Worm (Caenorhabditis elegans) whole organism, L4 larva: ENCODE data around the gene tab-1.
"Not testable (repeated sequence)": the region's sequence is repeated elsewhere in the genome, so short reads cannot be mapped to it uniquely, and the experiment has no call there.

Source experiments
- F49E8.2 ChIP-seq: sonication (generic microtip); optimal IDR thresholded peaks from 2 replicates; lab custom pipeline; 2016; ENCODE audit warnings: missing compliant biosample characterization, mild to moderate bottlenecking, missing genetic modification characterization, borderline replicate concordance
- T20F7.1 ChIP-seq: fragments of 200-800 bp; sonication (Bioruptor generic); optimal IDR thresholded peaks from 2 replicates; lab custom pipeline; 2018; ENCODE audit warnings: mild to moderate bottlenecking, missing genetic modification characterization, missing compliant biosample characterization
- Y75B8A.6 ChIP-seq: fragments of 200-800 bp; sonication (Bioruptor generic); IDR thresholded peaks from 2 replicates; pipeline ENCODE4 v1.3.6; 2022; ENCODE audit warnings: missing genetic modification reagents, missing genetic modification characterization, missing compliant biosample characterization
- ZK337.2 ChIP-seq: fragments of 200-800 bp; sonication (Bioruptor generic); IDR thresholded peaks from 2 replicates; pipeline ENCODE4 v1.3.6; 2022; ENCODE audit warnings: missing genetic modification reagents, missing genetic modification characterization, missing compliant biosample characterization
- aha-1 ChIP-seq: fragments of 150-350 bp; peaks from one replicate; lab custom pipeline; 2014; ENCODE audit warnings: missing biosample characterization, missing genetic modification characterization
- ama-1 ChIP-seq: fragments of 150-350 bp; optimal IDR thresholded peaks from 2 replicates; lab custom pipeline; 2014; ENCODE audit warnings: inconsistent platforms, mixed read lengths
- ceh-20 ChIP-seq: fragments of 200-800 bp; sonication (Bioruptor generic); IDR thresholded peaks from 2 replicates; pipeline ENCODE4 v1.3.6; 2022; ENCODE audit warnings: missing genetic modification reagents, missing genetic modification characterization, missing compliant biosample characterization
- ceh-44 ChIP-seq: fragments of 200-800 bp; sonication (Bioruptor generic); IDR thresholded peaks from 2 replicates; pipeline ENCODE4 v1.3.6; 2022; ENCODE audit warnings: missing genetic modification reagents, missing genetic modification characterization, missing compliant biosample characterization
- ces-1 ChIP-seq: fragments of 150-350 bp; sonication (generic microtip); optimal IDR thresholded peaks from 4 replicates; lab custom pipeline; 2014; ENCODE audit warnings: missing biosample characterization, missing genetic modification reagents, missing genetic modification characterization
- cey-2 ChIP-seq: sonication (generic microtip); optimal IDR thresholded peaks from 3 replicates; lab custom pipeline; 2017; ENCODE audit warnings: missing genetic modification characterization, mild to moderate bottlenecking, missing compliant biosample characterization, antibody characterized with exemption, borderline replicate concordance; ENCODE audit not compliant: insufficient read depth
- daf-12 ChIP-seq: fragments of 150-350 bp; optimal IDR thresholded peaks from 2 replicates; lab custom pipeline; 2014; ENCODE audit warnings: missing biosample characterization, missing genetic modification reagents, missing genetic modification characterization
- daf-16 ChIP-seq, 3 experiments: sonication (generic microtip); optimal IDR thresholded peaks; 2 replicates each; lab custom pipeline; 2016 to 2017; ENCODE audit warnings: missing genetic modification characterization in 3 of 3, missing genetic modification reagents in 3 of 3, mild to moderate bottlenecking in 2 of 3, missing compliant biosample characterization in 2 of 3, missing biosample characterization in 1 of 3, moderate library complexity in 1 of 3
- dmd-6 ChIP-seq: fragments of 200-800 bp; sonication (Bioruptor generic); IDR thresholded peaks from 2 replicates; pipeline ENCODE4 v1.3.6; 2022; ENCODE audit warnings: missing genetic modification reagents, missing genetic modification characterization, missing compliant biosample characterization
- dpl-1 ChIP-seq: fragments of 150-350 bp; optimal IDR thresholded peaks from 2 replicates; lab custom pipeline; 2014; ENCODE audit warnings: missing biosample characterization, missing genetic modification reagents, missing genetic modification characterization
- dve-1 ChIP-seq: sonication (generic microtip); optimal IDR thresholded peaks from 2 replicates; lab custom pipeline; 2017; ENCODE audit warnings: antibody characterized with exemption, mild to moderate bottlenecking, missing genetic modification characterization, missing compliant biosample characterization; ENCODE audit not compliant: insufficient read depth
- fkh-10 ChIP-seq: fragments of 150-350 bp; optimal IDR thresholded peaks from 2 replicates; lab custom pipeline; 2014; ENCODE audit warnings: missing biosample characterization, missing genetic modification reagents, missing genetic modification characterization
- fos-1 ChIP-seq: fragments of 150-350 bp; optimal IDR thresholded peaks from 2 replicates; lab custom pipeline; 2014; ENCODE audit warnings: missing biosample characterization, missing genetic modification characterization
- gei-8 ChIP-seq: fragments of 200-800 bp; sonication (Bioruptor generic); optimal IDR thresholded peaks from 2 replicates; lab custom pipeline; 2018; ENCODE audit warnings: mild to moderate bottlenecking, missing genetic modification characterization, missing compliant biosample characterization
- hlh-11 ChIP-seq: fragments of 200-800 bp; sonication (Bioruptor generic); optimal IDR thresholded peaks from 2 replicates; lab custom pipeline; 2018; ENCODE audit warnings: mild to moderate bottlenecking, missing genetic modification characterization, missing compliant biosample characterization
- hlh-30 ChIP-seq: sonication (generic microtip); optimal IDR thresholded peaks from 2 replicates; lab custom pipeline; 2017; ENCODE audit warnings: antibody characterized with exemption, mild to moderate bottlenecking, missing genetic modification characterization, missing compliant biosample characterization; ENCODE audit not compliant: insufficient read depth
- hmg-1.1 ChIP-seq: fragments of 200-800 bp; sonication (Bioruptor generic); IDR thresholded peaks from 2 replicates; pipeline ENCODE4 v1.3.6; 2022; ENCODE audit warnings: missing genetic modification reagents, missing genetic modification characterization, missing compliant biosample characterization
- lin-29 ChIP-seq: fragments of 200-800 bp; sonication (Bioruptor generic); IDR thresholded peaks from 2 replicates; pipeline ENCODE4 v1.3.6; 2022; ENCODE audit warnings: missing genetic modification reagents, missing genetic modification characterization, missing compliant biosample characterization
- lir-3 ChIP-seq: sonication (generic microtip); optimal IDR thresholded peaks from 2 replicates; lab custom pipeline; 2016; ENCODE audit warnings: mild to moderate bottlenecking, missing genetic modification characterization, missing compliant biosample characterization
- lsy-2 ChIP-seq, 2 experiments: fragments of 150-350 bp in 1 of 2; sonication (generic microtip) in 1 of 2; optimal IDR thresholded peaks; 2 replicates each; lab custom pipeline; 2014 to 2017; ENCODE audit warnings: missing biosample characterization in 2 of 2, missing genetic modification characterization in 2 of 2
- mdl-1 ChIP-seq, 2 experiments: fragments of 150-350 bp in 1 of 2; sonication (generic microtip) in 1 of 2; optimal IDR thresholded peaks; 2 replicates each; lab custom pipeline; 2014 to 2017; ENCODE audit warnings: missing biosample characterization in 2 of 2, missing genetic modification characterization in 2 of 2
- mdt-29 ChIP-seq: fragments of 200-800 bp; sonication (Bioruptor generic); IDR thresholded peaks from 2 replicates; pipeline ENCODE4 v1.3.6; 2022; ENCODE audit warnings: missing genetic modification reagents, missing genetic modification characterization, missing compliant biosample characterization
- mep-1 ChIP-seq: fragments of 150-350 bp; sonication (generic microtip); optimal IDR thresholded peaks from 3 replicates; lab custom pipeline; 2014; ENCODE audit warnings: missing biosample characterization, missing genetic modification characterization
- mes-2 ChIP-seq: sonication (generic microtip); optimal IDR thresholded peaks from 2 replicates; lab custom pipeline; 2016; ENCODE audit warnings: missing genotype, mild to moderate bottlenecking, missing genetic modification characterization, missing compliant biosample characterization; ENCODE audit not compliant: poor library complexity, severe bottlenecking
- mxl-3 ChIP-seq: fragments of 200-800 bp; sonication (Bioruptor generic); optimal IDR thresholded peaks from 2 replicates; lab custom pipeline; 2018; ENCODE audit warnings: mild to moderate bottlenecking, missing genetic modification characterization, missing compliant biosample characterization
- nhr-10 ChIP-seq: fragments of 150-350 bp; optimal IDR thresholded peaks from 2 replicates; lab custom pipeline; 2014; ENCODE audit warnings: missing biosample characterization, missing genetic modification characterization
- nhr-102 ChIP-seq: sonication (generic microtip); optimal IDR thresholded peaks from 2 replicates; lab custom pipeline; 2016; ENCODE audit warnings: mild to moderate bottlenecking, missing genetic modification characterization, moderate library complexity, missing compliant biosample characterization
- nhr-28 ChIP-seq: fragments of 150-350 bp; optimal IDR thresholded peaks from 2 replicates; lab custom pipeline; 2014; ENCODE audit warnings: missing biosample characterization, missing genetic modification characterization
- nhr-48 ChIP-seq: sonication (generic microtip); optimal IDR thresholded peaks from 2 replicates; lab custom pipeline; 2016; ENCODE audit warnings: mild to moderate bottlenecking, missing genetic modification characterization, missing compliant biosample characterization
- pqm-1 ChIP-seq: sonication (generic microtip); optimal IDR thresholded peaks from 2 replicates; lab custom pipeline; 2017; ENCODE audit warnings: missing biosample characterization, missing genetic modification characterization
- rbr-2 ChIP-seq: sonication (generic microtip); optimal IDR thresholded peaks from 2 replicates; lab custom pipeline; 2016; ENCODE audit warnings: missing genotype, missing genetic modification characterization, missing compliant biosample characterization
- saeg-2 ChIP-seq: fragments of 200-800 bp; sonication (Bioruptor generic); IDR thresholded peaks from 2 replicates; pipeline ENCODE4 v1.3.6; 2022; ENCODE audit warnings: missing genetic modification reagents, missing genetic modification characterization, missing compliant biosample characterization
- spr-1 ChIP-seq: sonication (generic microtip); optimal IDR thresholded peaks from 2 replicates; lab custom pipeline; 2016; ENCODE audit warnings: mild to moderate bottlenecking, missing genetic modification characterization, missing compliant biosample characterization
- unc-130 ChIP-seq: sonication (generic microtip); optimal IDR thresholded peaks from 2 replicates; lab custom pipeline; 2016; ENCODE audit warnings: missing genetic modification reagents, missing genetic modification characterization, missing compliant biosample characterization
- unc-62 ChIP-seq, 3 experiments: fragments of 150-350 bp in 1 of 3; sonication (generic microtip); optimal IDR thresholded peaks in 2 of 3; peaks in 1 of 3; 1 replicate in 1 of 3; 2 replicates in 2 of 3; lab custom pipeline; 2014 to 2017; ENCODE audit warnings: missing biosample characterization in 3 of 3, missing genetic modification characterization in 3 of 3, missing genetic modification reagents in 3 of 3, missing genotype in 1 of 3
- ztf-7 ChIP-seq: fragments of 150-350 bp; optimal IDR thresholded peaks from 2 replicates; lab custom pipeline; 2014; ENCODE audit warnings: missing biosample characterization, missing genetic modification characterization

tab-1 gene

DNA sequence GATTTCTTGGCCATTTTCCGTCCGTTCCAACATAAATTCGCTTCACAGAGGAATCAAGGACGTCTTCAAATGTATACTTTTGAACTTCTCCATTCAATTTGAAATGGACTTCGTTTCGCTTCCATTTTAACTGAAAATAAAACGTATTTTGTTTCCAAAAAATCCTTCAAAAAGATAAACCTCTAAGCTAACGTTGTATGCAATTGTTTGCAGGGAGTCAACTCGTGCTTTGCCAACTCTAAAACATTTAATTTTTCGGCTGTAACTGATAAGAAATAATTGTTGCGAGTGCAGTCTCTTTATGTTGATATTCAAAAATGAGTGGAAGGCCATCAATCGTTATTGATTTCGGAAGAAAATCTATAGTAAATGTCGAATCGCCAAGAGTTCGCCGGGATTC, 35.1 kb upstream of the tab-1 start, which contains the start of gene F41G3.18:
Gene F41G3.18 (plus strand): TSS at position 301 of the 400 bp plus-strand sequence.
- TF ChIP-seq mdt-29 (GFP tag; lab: Robert Waterston, UW) (no peak), pqm-1 (peak; percentile 42), dmd-6 (GFP tag; lab: Robert Waterston, UW) (0 out of 2 replicates have a peak, but pooled peaks have one; percentile 6)

DNA sequence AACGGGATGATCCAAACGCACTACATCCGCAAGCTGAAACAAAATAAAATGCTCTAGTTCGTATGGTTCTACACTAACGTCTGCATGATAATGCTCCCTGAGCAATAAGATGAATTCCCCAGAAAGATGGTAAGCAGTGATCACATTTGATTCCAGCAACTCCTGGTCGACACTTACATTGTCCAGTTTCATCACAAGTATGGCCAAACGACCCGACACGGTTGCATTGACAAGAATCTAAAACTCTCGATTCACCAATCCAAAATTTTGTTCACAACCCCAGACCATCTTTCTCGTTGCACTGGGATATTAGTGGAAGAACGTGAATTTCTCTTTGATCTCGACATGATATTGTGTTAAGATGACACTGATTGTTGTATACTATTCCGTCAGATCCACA, 33.1 kb upstream of the tab-1 start:
- no peak for TF ChIP-seq ama-1 (lab: Kevin White, UChicago)
- peak in 1 of 2 experiments; percentile 95 for TF ChIP-seq unc-62 (GFP tag; optimal IDR thresholded peaks at IDR 0.05 in 1 of 2; lab: Kevin White, UChicago)
- TF ChIP-seq unc-62 (tag; optimal IDR thresholded peaks at IDR 0.05; lab: Kevin White, UChicago): no peak

ce11 chrII:6772482-6772881, 30.6 kb upstream of the tab-1 start:
- peak; percentile 3 for TF ChIP-seq aha-1
- TF ChIP-seq saeg-2 (GFP tag; lab: Robert Waterston, UW): no peak
- TF ChIP-seq fkh-10: peak; percentile 55

ce11 chrII:6775076-6775475, 28.0 kb upstream of the tab-1 start, which contains the start of gene agr-1:
Gene agr-1, minus strand, starts transcription at chrII:6775176.
- not testable (repeated sequence) for TF ChIP-seq lin-29; dpl-1; fos-1 (tag; lab: Kevin White, UChicago)
- TF ChIP-seq, all 104 proteins: peak for 0; not testable (repeated sequence) for 104

ce11 chrII:6776418-6777034, 26.6 kb upstream of the tab-1 start, which contains the start of gene ssup-72:
Gene ssup-72, plus strand, starts transcription at chrII:6776598.
- TF ChIP-seq nhr-28 (tag; lab: Kevin White, UChicago) (peak; percentile 2), ZK337.2 (peak; percentile 43; the same call in 1 of the 2 replicates), ces-1 (no peak), lir-3 (no peak), cey-2 (tag; lab: Kevin White, UChicago) (no peak), mxl-3 (no peak), mep-1 (tag; lab: Kevin White, UChicago) (peak; percentile 65), F49E8.2 (tag; lab: Kevin White, UChicago) (peak; percentile 60), daf-12 (tag; lab: Kevin White, UChicago) (no peak), Y75B8A.6 (GFP tag; lab: Robert Waterston, UW) (no peak), spr-1 (peak; percentile 42), gei-8 (GFP tag; lab: Kevin White, UChicago) (no peak), daf-16 (GFP tag; optimal IDR thresholded peaks at IDR 0.05; lab: Kevin White, UChicago) (no peak), daf-16 (tag; optimal IDR thresholded peaks at IDR 0.05; lab: Kevin White, UChicago) (peak; percentile 32), dpl-1 (peak; percentile 88), mdl-1 (tag; optimal IDR thresholded peaks at IDR 0.05; lab: Kevin White, UChicago) (peak in 1 of 2 experiments; percentile 32), mes-2 (tag; lab: Kevin White, UChicago) (peak; percentile 98), ztf-7 (no peak), unc-130 (GFP tag; lab: Kevin White, UChicago) (peak; percentile 75), T20F7.1 (peak; percentile 60), hlh-11 (tag; lab: Kevin White, UChicago) (peak; percentile 6), nhr-10 (tag; lab: Kevin White, UChicago) (no peak), nhr-48 (tag; lab: Kevin White, UChicago) (peak; percentile 36), ceh-44 (GFP tag; lab: Robert Waterston, UW) (0 out of 2 replicates have a peak, but pooled peaks have one; percentile 12), dve-1 (peak; percentile 39), lsy-2 (tag; optimal IDR thresholded peaks at IDR 0.05; lab: Kevin White, UChicago) (peak in 1 of 2 experiments; percentile 84), rbr-2 (peak; percentile 49), hmg-1.1 (GFP tag; lab: Robert Waterston, UW) (0 out of 2 replicates have a peak, but pooled peaks have one; percentile 34), nhr-102 (tag; lab: Kevin White, UChicago) (no peak), hlh-30 (tag; lab: Kevin White, UChicago) (peak; percentile 51), ceh-20 (GFP tag; lab: Robert Waterston, UW) (no peak), aha-1 (peak; percentile 5)
